Worm (Caenorhabditis elegans) whole organism, L3 larva: ENCODE measurements around the gene T19H12.15.
A peak's percentile ranks its signal among the peaks of the same experiment; 100 is the strongest.

Experiments
- R02D3.7 ChIP-seq: fragments of 150-350 bp; optimal IDR thresholded peaks from 2 replicates; lab custom pipeline; 2014; ENCODE audit warnings: missing biosample characterization, missing genetic modification characterization
- ZK546.5 ChIP-seq: sonication (generic microtip); optimal IDR thresholded peaks from 2 replicates; lab custom pipeline; 2017; ENCODE audit warnings: missing biosample characterization, missing genetic modification characterization
- aly-2 ChIP-seq: fragments of 150-350 bp; optimal IDR thresholded peaks from 2 replicates; lab custom pipeline; 2014; ENCODE audit warnings: missing biosample characterization, missing genetic modification characterization
- ama-1 ChIP-seq: fragments of 150-350 bp; optimal IDR thresholded peaks from 2 replicates; lab custom pipeline; 2018
- ceh-16 ChIP-seq: sonication (generic microtip); optimal IDR thresholded peaks from 2 replicates; lab custom pipeline; 2017; ENCODE audit warnings: missing biosample characterization, missing genetic modification characterization
- daf-12 ChIP-seq: fragments of 150-350 bp; optimal IDR thresholded peaks from 2 replicates; lab custom pipeline; 2014; ENCODE audit warnings: missing biosample characterization, missing genetic modification reagents, missing genetic modification characterization
- egl-27 ChIP-seq: sonication (generic microtip); optimal IDR thresholded peaks from 4 replicates; lab custom pipeline; 2017; ENCODE audit warnings: missing biosample characterization, missing genetic modification reagents, missing genetic modification characterization
- egl-5 ChIP-seq: fragments of 150-350 bp; optimal IDR thresholded peaks from 2 replicates; lab custom pipeline; 2017; ENCODE audit warnings: missing biosample characterization, missing genetic modification reagents, missing genetic modification characterization, inconsistent platforms
- elt-1 ChIP-seq: fragments of 150-350 bp; optimal IDR thresholded peaks from 2 replicates; lab custom pipeline; 2014; ENCODE audit warnings: missing biosample characterization, missing genetic modification characterization
- elt-3 ChIP-seq, 3 experiments: fragments of 150-350 bp in 1 of 3; sonication (generic microtip) in 2 of 3; optimal IDR thresholded peaks; 2 replicates in 2 of 3; 4 replicates in 1 of 3; lab custom pipeline; 2014 to 2017; ENCODE audit warnings: missing biosample characterization in 3 of 3, missing genetic modification characterization in 3 of 3
- eor-1 ChIP-seq, 2 experiments: fragments of 150-350 bp; optimal IDR thresholded peaks; 2 replicates each; lab custom pipeline; 2014 to 2018; ENCODE audit warnings: missing biosample characterization in 2 of 2, missing genetic modification characterization in 2 of 2
- fkh-2 ChIP-seq: fragments of 150-350 bp; optimal IDR thresholded peaks from 2 replicates; lab custom pipeline; 2014; ENCODE audit warnings: missing biosample characterization, missing genetic modification reagents, missing genetic modification characterization
- fos-1 ChIP-seq: fragments of 150-350 bp; optimal IDR thresholded peaks from 2 replicates; lab custom pipeline; 2014; ENCODE audit warnings: missing biosample characterization, missing genetic modification characterization
- hmg-11 ChIP-seq: sonication (generic microtip); optimal IDR thresholded peaks from 2 replicates; lab custom pipeline; 2016; ENCODE audit warnings: missing genetic modification characterization, missing compliant biosample characterization
- jun-1 ChIP-seq: fragments of 150-350 bp; optimal IDR thresholded peaks from 2 replicates; lab custom pipeline; 2014; ENCODE audit warnings: missing biosample characterization, missing genetic modification reagents, missing genetic modification characterization
- lin-15B ChIP-seq: fragments of 150-350 bp; optimal IDR thresholded peaks from 2 replicates; lab custom pipeline; 2014; ENCODE audit warnings: missing biosample characterization, missing genetic modification characterization
- lin-39 ChIP-seq: fragments of 150-350 bp; optimal IDR thresholded peaks from 2 replicates; lab custom pipeline; 2018; ENCODE audit warnings: missing biosample characterization, missing genetic modification reagents, missing genetic modification characterization
- lsy-12 ChIP-seq: sonication (generic microtip); optimal IDR thresholded peaks from 2 replicates; lab custom pipeline; 2016; ENCODE audit warnings: mild to moderate bottlenecking, missing genetic modification characterization, missing compliant biosample characterization
- mdl-1 ChIP-seq: fragments of 150-350 bp; optimal IDR thresholded peaks from 2 replicates; lab custom pipeline; 2014; ENCODE audit warnings: missing biosample characterization, missing genetic modification characterization
- mml-1 ChIP-seq: fragments of 150-350 bp; sonication (generic microtip); optimal IDR thresholded peaks from 3 replicates; lab custom pipeline; 2014; ENCODE audit warnings: missing biosample characterization, missing genetic modification characterization
- nfya-1 ChIP-seq: sonication (generic microtip); optimal IDR thresholded peaks from 2 replicates; lab custom pipeline; 2017; ENCODE audit warnings: missing genetic modification characterization, mild to moderate bottlenecking, missing compliant biosample characterization, antibody characterized with exemption, moderate library complexity; ENCODE audit not compliant: insufficient read depth
- nhr-11 ChIP-seq: fragments of 150-350 bp; optimal IDR thresholded peaks from 2 replicates; lab custom pipeline; 2014; ENCODE audit warnings: missing biosample characterization, missing genetic modification characterization
- nhr-12 ChIP-seq: fragments of 150-350 bp; optimal IDR thresholded peaks from 2 replicates; lab custom pipeline; 2014; ENCODE audit warnings: missing biosample characterization, missing genetic modification characterization
- nhr-23 ChIP-seq: fragments of 150-350 bp; optimal IDR thresholded peaks from 2 replicates; lab custom pipeline; 2014; ENCODE audit warnings: missing biosample characterization, missing genetic modification reagents, missing genetic modification characterization
- nhr-237 ChIP-seq: fragments of 150-350 bp; optimal IDR thresholded peaks from 2 replicates; lab custom pipeline; 2014; ENCODE audit warnings: missing biosample characterization, missing genetic modification characterization
- nhr-25 ChIP-seq: sonication (generic microtip); optimal IDR thresholded peaks from 2 replicates; lab custom pipeline; 2017; ENCODE audit warnings: missing biosample characterization, missing genetic modification characterization
- nhr-28 ChIP-seq: fragments of 150-350 bp; optimal IDR thresholded peaks from 2 replicates; lab custom pipeline; 2014; ENCODE audit warnings: missing biosample characterization, missing genetic modification characterization
- nhr-43 ChIP-seq: sonication (generic microtip); optimal IDR thresholded peaks from 2 replicates; lab custom pipeline; 2016; ENCODE audit warnings: mild to moderate bottlenecking, missing genetic modification characterization, missing compliant biosample characterization; ENCODE audit not compliant: poor library complexity, severe bottlenecking
- nhr-67 ChIP-seq: fragments of 150-350 bp; optimal IDR thresholded peaks from 2 replicates; lab custom pipeline; 2014; ENCODE audit warnings: missing biosample characterization, missing genetic modification characterization
- nhr-77 ChIP-seq: fragments of 150-350 bp; optimal IDR thresholded peaks from 2 replicates; lab custom pipeline; 2014; ENCODE audit warnings: missing biosample characterization, missing genetic modification characterization
- pha-4 ChIP-seq: fragments of 150-350 bp; optimal IDR thresholded peaks from 2 replicates; lab custom pipeline; 2014; ENCODE audit warnings: missing biosample characterization, missing genetic modification reagents, missing genetic modification characterization
- pqm-1 ChIP-seq: fragments of 150-350 bp; optimal IDR thresholded peaks from 2 replicates; lab custom pipeline; 2017; ENCODE audit warnings: missing biosample characterization, missing genetic modification characterization, inconsistent platforms
- sea-2 ChIP-seq: fragments of 150-350 bp; sonication (generic microtip); optimal IDR thresholded peaks from 4 replicates; lab custom pipeline; 2014; ENCODE audit warnings: missing biosample characterization, missing genetic modification reagents, missing genetic modification characterization
- skn-1 ChIP-seq: fragments of 150-350 bp; optimal IDR thresholded peaks from 2 replicates; lab custom pipeline; 2014; ENCODE audit warnings: missing biosample characterization, missing genetic modification characterization
- snpc-4 ChIP-seq: fragments of 150-350 bp; optimal IDR thresholded peaks from 2 replicates; lab custom pipeline; 2014; ENCODE audit warnings: missing biosample characterization, missing genetic modification characterization
- tbx-2 ChIP-seq: sonication (generic microtip); optimal IDR thresholded peaks from 2 replicates; lab custom pipeline; 2016; ENCODE audit warnings: mild to moderate bottlenecking, missing genetic modification characterization, missing compliant biosample characterization
- unc-39 ChIP-seq: sonication (generic microtip); optimal IDR thresholded peaks from 4 replicates; lab custom pipeline; 2017; ENCODE audit warnings: missing biosample characterization, missing genetic modification characterization
- unc-62 ChIP-seq: fragments of 150-350 bp; sonication (generic microtip); optimal IDR thresholded peaks from 4 replicates; lab custom pipeline; 2014; ENCODE audit warnings: missing biosample characterization, missing genetic modification reagents, missing genetic modification characterization
- zag-1 ChIP-seq: fragments of 150-350 bp; optimal IDR thresholded peaks from 2 replicates; lab custom pipeline; 2014; ENCODE audit warnings: missing biosample characterization, missing genetic modification characterization
- ztf-11 ChIP-seq: fragments of 150-350 bp; optimal IDR thresholded peaks from 2 replicates; lab custom pipeline; 2014; ENCODE audit warnings: missing biosample characterization, missing genetic modification characterization
- ztf-4 ChIP-seq: fragments of 150-350 bp; optimal IDR thresholded peaks from 2 replicates; lab custom pipeline; 2014; ENCODE audit warnings: missing biosample characterization, missing genetic modification characterization

The T19H12.15 gene

ce11 chrV:4865364-4865763 is 13.8 kb downstream of the T19H12.15 start, which contains the start of gene srd-32:
Gene srd-32, plus strand, starts transcription at chrV:4865664.
- no peak for TF ChIP-seq lsy-12 (tag; lab: Kevin White, UChicago)
- TF ChIP-seq hmg-11 = no peak
- no peak for TF ChIP-seq elt-3 (tag; optimal IDR thresholded peaks at IDR 0.05; lab: Kevin White, UChicago)
- TF ChIP-seq ztf-11 (tag; lab: Kevin White, UChicago) = no peak
- no peak for TF ChIP-seq nhr-12 (tag; lab: Kevin White, UChicago)
- no peak for TF ChIP-seq pqm-1 (tag; lab: Kevin White, UChicago)
- no peak for TF ChIP-seq lin-15B (tag; lab: Kevin White, UChicago)
- TF ChIP-seq fos-1 (tag; lab: Kevin White, UChicago) = no peak
- TF ChIP-seq ceh-16 = no peak
- no peak for TF ChIP-seq egl-27 (tag; lab: Kevin White, UChicago)
- no peak for TF ChIP-seq eor-1 (tag; optimal IDR thresholded peaks at IDR 0.05; lab: Kevin White, UChicago)

- TF ChIP-seq mml-1 (tag; lab: Kevin White, UChicago) = no peak
- no peak for TF ChIP-seq nhr-67 (tag; lab: Kevin White, UChicago)
- no peak for TF ChIP-seq tbx-2 (tag; lab: Kevin White, UChicago)
- TF ChIP-seq nhr-23 (tag; lab: Kevin White, UChicago) = no peak
- TF ChIP-seq daf-12 (tag; lab: Kevin White, UChicago) = no peak
- TF ChIP-seq eor-1 (tag; optimal IDR thresholded peaks at IDR 0.05; lab: Kevin White, UChicago) = no peak
- TF ChIP-seq elt-1 (tag; lab: Kevin White, UChicago) = no peak
- no peak for TF ChIP-seq nhr-12 (tag; lab: Kevin White, UChicago)
- TF ChIP-seq pqm-1 (tag; lab: Kevin White, UChicago) = no peak
- TF ChIP-seq lin-39 (tag; lab: Kevin White, UChicago) = no peak
- TF ChIP-seq elt-3 (tag; optimal IDR thresholded peaks at IDR 0.05; lab: Kevin White, UChicago) = no peak
- TF ChIP-seq snpc-4 = no peak
- TF ChIP-seq ztf-11 (tag; lab: Kevin White, UChicago) = no peak
- no peak for TF ChIP-seq jun-1 (tag; lab: Kevin White, UChicago)
- TF ChIP-seq nhr-237 = no peak
- TF ChIP-seq ama-1 (lab: Kevin White, UChicago) = no peak
- no peak for TF ChIP-seq nhr-25
These were observed 14.8 kb downstream of the T19H12.15 start for ce11 chrV:4864330-4864729.

- TF ChIP-seq jun-1 (tag; lab: Kevin White, UChicago) = no peak
- TF ChIP-seq lin-15B (tag; lab: Kevin White, UChicago) = no peak
- peak; percentile 24 for TF ChIP-seq pqm-1 (tag; lab: Kevin White, UChicago)
- TF ChIP-seq egl-27 (tag; lab: Kevin White, UChicago) = no peak
- TF ChIP-seq skn-1 = peak; percentile 4
- peak; percentile 74 for TF ChIP-seq pha-4 (tag; lab: Kevin White, UChicago)
- peak; percentile 69 for TF ChIP-seq hmg-11
- TF ChIP-seq daf-12 (tag; lab: Kevin White, UChicago) = no peak
- TF ChIP-seq nfya-1 (tag; lab: Kevin White, UChicago) = peak; percentile 27
These were observed 16.4 kb downstream of the T19H12.15 start, which contains the start of gene C37H5.13 for ce11 chrV:4862737-4863136. Gene C37H5.13, minus strand, starts transcription at chrV:4862965.

ce11 chrV:4860525-4860924 is 18.6 kb downstream of the T19H12.15 start:
- TF ChIP-seq nhr-67 (tag; lab: Kevin White, UChicago) (no peak), daf-12 (tag; lab: Kevin White, UChicago) (no peak), lin-39 (tag; lab: Kevin White, UChicago) (no peak), eor-1 (tag; optimal IDR thresholded peaks at IDR 0.05; lab: Kevin White, UChicago) (no peak), hmg-11 (peak; percentile 30), nfya-1 (tag; lab: Kevin White, UChicago) (peak; percentile 53), mdl-1 (tag; lab: Kevin White, UChicago) (no peak), egl-27 (tag; lab: Kevin White, UChicago) (no peak), unc-39 (tag; lab: Kevin White, UChicago) (no peak), R02D3.7 (tag; lab: Kevin White, UChicago) (no peak), ZK546.5 (tag; lab: Kevin White, UChicago) (no peak), zag-1 (no peak), nhr-43 (tag; lab: Kevin White, UChicago) (no peak), nhr-23 (tag; lab: Kevin White, UChicago) (peak; percentile 1), ceh-16 (no peak), lsy-12 (tag; lab: Kevin White, UChicago) (no peak), pqm-1 (tag; lab: Kevin White, UChicago) (no peak), nhr-11 (no peak), ztf-4 (no peak), nhr-77 (tag; lab: Kevin White, UChicago) (no peak), fkh-2 (tag; lab: Kevin White, UChicago) (no peak), nhr-237 (no peak), nhr-25 (peak; percentile 7), egl-5 (tag; lab: Kevin White, UChicago) (no peak), ama-1 (lab: Kevin White, UChicago) (no peak), skn-1 (no peak), unc-62 (GFP tag; lab: Kevin White, UChicago) (no peak), sea-2 (no peak), lin-15B (tag; lab: Kevin White, UChicago) (no peak), aly-2 (no peak), nhr-28 (tag; lab: Kevin White, UChicago) (no peak), tbx-2 (tag; lab: Kevin White, UChicago) (no peak), ztf-11 (tag; lab: Kevin White, UChicago) (no peak), snpc-4 (no peak)
- TF ChIP-seq, all 47 proteins: peak for 4
